Fruit fly (Drosophila melanogaster) whole organism: ENCODE results near the gene Ccp84Af.
A peak's percentile ranks its signal among the peaks of the same experiment; 100 is the strongest.

Experiments
- CG8478 ChIP-seq: fragments of >200 bp; optimal IDR thresholded peaks from 2 replicates; lab custom pipeline; 2018; ENCODE audit warnings: inconsistent platforms
- Dll ChIP-seq: fragments of >200 bp; optimal IDR thresholded peaks from 2 replicates; lab custom pipeline; 2017
- EcR ChIP-seq, 2 experiments: fragments of >200 bp; optimal IDR thresholded peaks; 2 replicates each; lab custom pipeline; 2017; ENCODE audit warnings: missing biosample characterization in 2 of 2, missing genetic modification characterization in 2 of 2, missing genetic modification reagents in 2 of 2
- pan ChIP-seq: fragments of >200 bp; optimal IDR thresholded peaks from 2 replicates; lab custom pipeline; 2017
- psq ChIP-seq: fragments of >200 bp; optimal IDR thresholded peaks from 2 replicates; lab custom pipeline; 2017
- usp ChIP-seq: fragments of >200 bp; optimal IDR thresholded peaks from 2 replicates; lab custom pipeline; 2017; ENCODE audit warnings: missing biosample characterization, missing genetic modification characterization, mixed read lengths

Ccp84Af gene

dm6 chr3R:6687219-6687618, 2.8 kb downstream of the Ccp84Af start:
- TF ChIP-seq CG8478 (lab: Kevin White, UChicago), result no peak
- no peak for TF ChIP-seq usp (GFP tag; lab: Kevin White, UChicago)
- no peak for TF ChIP-seq psq (lab: Kevin White, UChicago)
- no peak for TF ChIP-seq pan (lab: Kevin White, UChicago)
- no peak for TF ChIP-seq Dll (lab: Kevin White, UChicago)
- no peak for TF ChIP-seq EcR (GFP tag; optimal IDR thresholded peaks at IDR 0.05; lab: Kevin White, UChicago)

- TF ChIP-seq pan (lab: Kevin White, UChicago), result no peak
- no peak for TF ChIP-seq CG8478 (lab: Kevin White, UChicago)
- TF ChIP-seq EcR (GFP tag; optimal IDR thresholded peaks at IDR 0.05; lab: Kevin White, UChicago), result no peak
- TF ChIP-seq Dll (lab: Kevin White, UChicago), result no peak
- no peak for TF ChIP-seq psq (lab: Kevin White, UChicago)
- no peak for TF ChIP-seq usp (GFP tag; lab: Kevin White, UChicago)
These were observed 3.6 kb downstream of the Ccp84Af start, which contains the start of gene Ccp84Ag for dm6 chr3R:6686428-6686827. Ccp84Ag (plus strand) TSS chr3R:6686728.

- no peak for TF ChIP-seq EcR (GFP tag; optimal IDR thresholded peaks at IDR 0.05; lab: Kevin White, UChicago)
- TF ChIP-seq psq (lab: Kevin White, UChicago), result no peak
- no peak for TF ChIP-seq CG8478 (lab: Kevin White, UChicago)
- no peak for TF ChIP-seq usp (GFP tag; lab: Kevin White, UChicago)
- no peak for TF ChIP-seq Dll (lab: Kevin White, UChicago)
- TF ChIP-seq pan (lab: Kevin White, UChicago), result no peak
These were observed 5.9 kb downstream of the Ccp84Af start, which contains the start of gene Edg84A for dm6 chr3R:6684145-6684544. Edg84A (plus strand) TSS chr3R:6684445.

DNA sequence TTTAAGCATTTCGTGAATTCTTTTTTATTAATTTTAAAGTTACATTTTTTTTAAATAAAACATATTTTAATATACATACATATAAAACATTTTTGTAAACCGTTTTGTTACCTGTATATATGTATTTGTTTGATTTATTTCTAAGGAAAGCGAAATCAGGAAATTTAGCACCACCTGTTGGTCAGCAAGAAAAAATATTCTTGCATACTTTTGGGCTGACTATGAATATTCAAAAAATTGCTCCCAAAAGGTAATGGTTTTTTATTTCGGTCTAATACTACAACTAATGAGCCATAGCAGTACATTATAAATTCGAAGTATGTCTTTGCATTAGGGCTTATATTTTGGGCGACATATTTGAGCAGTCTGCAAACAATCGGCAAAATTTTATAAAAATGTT, 6.4 kb downstream of the Ccp84Af start:
- no peak for TF ChIP-seq CG8478 (lab: Kevin White, UChicago)
- no peak for TF ChIP-seq psq (lab: Kevin White, UChicago)
- TF ChIP-seq pan (lab: Kevin White, UChicago), result no peak
- TF ChIP-seq usp (GFP tag; lab: Kevin White, UChicago), result no peak
- no peak for TF ChIP-seq EcR (GFP tag; optimal IDR thresholded peaks at IDR 0.05; lab: Kevin White, UChicago)
- TF ChIP-seq Dll (lab: Kevin White, UChicago), result no peak

DNA sequence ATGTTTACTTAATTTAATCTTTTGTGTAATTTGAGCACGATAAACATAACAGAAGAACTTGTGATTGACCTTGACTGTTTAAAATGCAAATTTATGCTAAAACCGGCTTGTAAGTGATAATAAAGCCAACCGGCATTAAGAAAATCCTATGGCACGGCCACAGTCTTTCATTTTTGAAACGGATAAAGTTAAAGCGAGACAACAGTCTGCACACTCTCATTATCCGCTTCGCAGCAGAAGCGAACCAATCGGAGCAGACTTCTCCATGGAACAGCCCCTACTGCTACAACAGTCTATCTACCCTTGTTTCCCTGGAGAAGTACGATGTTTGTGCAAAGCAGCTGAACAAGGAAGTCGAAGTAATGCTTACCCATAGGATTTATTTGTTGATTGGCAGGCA, 6.9 kb downstream of the Ccp84Af start:
- TF ChIP-seq CG8478 (lab: Kevin White, UChicago) (no peak), psq (lab: Kevin White, UChicago) (no peak), pan (lab: Kevin White, UChicago) (no peak), Dll (lab: Kevin White, UChicago) (no peak), EcR (GFP tag; optimal IDR thresholded peaks at IDR 0.05; lab: Kevin White, UChicago) (no peak), usp (GFP tag; lab: Kevin White, UChicago) (no peak)

- TF ChIP-seq EcR (GFP tag; optimal IDR thresholded peaks at IDR 0.05; lab: Kevin White, UChicago) (peak in 1 of 2 experiments; percentile 16), CG8478 (lab: Kevin White, UChicago) (peak; percentile 89), pan (lab: Kevin White, UChicago) (no peak)
These were observed 11.6 kb downstream of the Ccp84Af start, which contains the start of gene lab for dm6 chr3R:6678480-6678879. lab (minus strand) TSS chr3R:6678590.

DNA sequence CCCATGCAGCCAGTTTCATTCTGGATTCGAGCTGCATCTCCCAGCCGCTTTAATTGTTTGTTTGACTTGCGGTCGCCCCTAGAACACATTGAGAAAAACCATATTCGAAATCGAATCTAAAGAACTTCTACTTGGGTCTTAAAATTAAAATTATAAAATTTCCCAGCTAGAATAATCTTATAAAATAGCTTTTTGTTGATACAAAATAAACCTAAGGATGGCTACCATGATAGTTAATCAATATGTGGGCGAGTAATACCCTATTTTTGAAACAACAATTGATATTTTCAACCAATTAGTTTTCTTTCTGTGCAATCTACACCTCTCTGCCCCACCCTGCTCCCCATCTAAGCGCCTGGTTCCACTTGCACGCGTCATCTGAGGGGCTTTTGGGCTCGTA, 15.5 kb downstream of the Ccp84Af start:
- TF ChIP-seq psq (lab: Kevin White, UChicago), result no peak
- no peak for TF ChIP-seq Dll (lab: Kevin White, UChicago)
- TF ChIP-seq pan (lab: Kevin White, UChicago), result no peak
- TF ChIP-seq usp (GFP tag; lab: Kevin White, UChicago), result no peak
- no peak for TF ChIP-seq EcR (GFP tag; optimal IDR thresholded peaks at IDR 0.05; lab: Kevin White, UChicago)
- TF ChIP-seq CG8478 (lab: Kevin White, UChicago), result no peak

DNA sequence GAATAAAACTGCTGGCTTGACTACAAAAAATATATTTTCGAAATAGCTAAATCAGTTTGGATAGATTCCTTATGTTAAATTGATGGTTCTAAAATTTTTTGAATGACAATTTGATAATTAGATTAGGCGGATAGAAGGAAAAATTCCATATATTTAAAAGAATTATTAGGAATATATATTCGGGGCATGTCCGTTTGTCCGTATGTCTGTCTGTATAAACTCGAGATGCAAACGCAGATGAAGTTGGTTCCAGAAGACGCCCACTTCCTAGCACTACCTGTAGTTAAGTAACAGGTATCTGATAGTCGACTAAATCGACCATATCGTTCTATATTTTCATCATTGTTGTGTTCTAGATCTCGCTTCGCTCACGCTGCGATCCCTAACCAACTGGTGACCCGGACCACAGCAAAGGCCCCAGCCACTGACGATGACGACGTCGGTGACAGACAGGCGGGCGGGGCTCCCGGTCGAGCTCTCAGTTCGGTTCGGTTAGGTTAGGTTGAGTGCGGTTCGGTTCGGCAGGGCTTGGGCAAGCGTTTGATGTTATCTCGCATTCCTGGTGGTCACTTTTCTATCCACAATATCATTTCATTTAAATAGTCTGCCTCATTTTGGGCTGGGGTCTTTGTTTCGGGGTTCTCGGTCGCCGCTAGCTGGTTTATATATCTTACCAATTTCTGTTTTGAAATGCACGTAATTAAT, 17.6 kb downstream of the Ccp84Af start:
- no peak for TF ChIP-seq pan (lab: Kevin White, UChicago)
- TF ChIP-seq EcR (GFP tag; optimal IDR thresholded peaks at IDR 0.05; lab: Kevin White, UChicago), result no peak
- no peak for TF ChIP-seq CG8478 (lab: Kevin White, UChicago)
- no peak for TF ChIP-seq psq (lab: Kevin White, UChicago)
- no peak for TF ChIP-seq Dll (lab: Kevin White, UChicago)
- no peak for TF ChIP-seq usp (GFP tag; lab: Kevin White, UChicago)

DNA sequence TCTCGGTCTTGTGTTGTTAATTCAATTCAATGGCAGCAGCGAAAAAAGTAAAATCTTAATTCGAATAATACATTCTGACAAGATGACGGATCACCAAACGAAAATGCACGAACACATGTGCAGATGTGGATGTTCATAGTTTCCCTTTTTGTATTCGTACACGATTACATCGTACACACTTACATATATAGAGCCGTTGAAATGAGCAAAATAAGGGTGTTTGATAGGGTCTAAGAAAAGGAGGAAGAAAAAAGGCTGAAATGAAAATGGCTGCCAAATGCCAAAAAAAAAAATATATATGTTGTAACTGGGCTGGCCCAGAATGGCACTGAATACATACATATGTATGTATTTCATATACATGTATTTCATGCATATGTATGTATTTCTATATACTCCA, 21.8 kb downstream of the Ccp84Af start:
- no peak for TF ChIP-seq pan (lab: Kevin White, UChicago)
- TF ChIP-seq Dll (lab: Kevin White, UChicago), result no peak
- no peak for TF ChIP-seq EcR (GFP tag; optimal IDR thresholded peaks at IDR 0.05; lab: Kevin White, UChicago)
- TF ChIP-seq CG8478 (lab: Kevin White, UChicago), result no peak
- no peak for TF ChIP-seq usp (GFP tag; lab: Kevin White, UChicago)
- TF ChIP-seq psq (lab: Kevin White, UChicago), result no peak

- TF ChIP-seq usp (GFP tag; lab: Kevin White, UChicago), result no peak
- TF ChIP-seq CG8478 (lab: Kevin White, UChicago), result no peak
- no peak for TF ChIP-seq psq (lab: Kevin White, UChicago)
- no peak for TF ChIP-seq pan (lab: Kevin White, UChicago)
- no peak for TF ChIP-seq EcR (GFP tag; optimal IDR thresholded peaks at IDR 0.05; lab: Kevin White, UChicago)
- TF ChIP-seq Dll (lab: Kevin White, UChicago), result no peak
These were observed 22.8 kb downstream of the Ccp84Af start for dm6 chr3R:6667245-6667644.

dm6 chr3R:6665117-6665654, 24.9 kb downstream of the Ccp84Af start:
- TF ChIP-seq psq (lab: Kevin White, UChicago), result no peak
